Worm (Caenorhabditis elegans): Measurements from ENCODE around the gene clec-54.
A peak's percentile ranks its signal among the peaks of the same experiment; 100 is the strongest.

The clec-54 gene

DNA sequence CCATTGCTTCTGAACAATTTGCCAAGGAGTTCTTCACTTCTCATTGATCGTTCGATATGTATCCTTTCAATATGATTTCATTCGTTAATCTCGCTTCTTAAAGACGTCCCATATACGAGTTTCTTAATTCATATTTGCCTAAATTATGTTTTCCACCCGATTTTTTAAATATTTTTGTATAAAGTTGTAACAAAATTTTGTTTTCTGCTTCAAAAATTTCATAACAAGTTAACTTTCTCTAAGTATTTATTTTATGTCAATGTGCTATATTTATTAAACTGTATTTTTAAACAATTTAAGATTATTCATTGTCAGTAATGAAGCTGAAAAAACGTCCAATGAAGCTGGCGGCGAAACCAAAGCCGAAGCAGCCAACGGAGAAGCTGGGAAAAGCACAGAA is 27.3 kb upstream of the clec-54 start, which contains the start of gene F23B12.7:
Gene F23B12.7, plus strand, starts transcription at position 301 of the 400 bp plus-strand sequence.
- TF ChIP-seq ztf-4 (tag; optimal IDR thresholded peaks at IDR 0.05): no peak

DNA sequence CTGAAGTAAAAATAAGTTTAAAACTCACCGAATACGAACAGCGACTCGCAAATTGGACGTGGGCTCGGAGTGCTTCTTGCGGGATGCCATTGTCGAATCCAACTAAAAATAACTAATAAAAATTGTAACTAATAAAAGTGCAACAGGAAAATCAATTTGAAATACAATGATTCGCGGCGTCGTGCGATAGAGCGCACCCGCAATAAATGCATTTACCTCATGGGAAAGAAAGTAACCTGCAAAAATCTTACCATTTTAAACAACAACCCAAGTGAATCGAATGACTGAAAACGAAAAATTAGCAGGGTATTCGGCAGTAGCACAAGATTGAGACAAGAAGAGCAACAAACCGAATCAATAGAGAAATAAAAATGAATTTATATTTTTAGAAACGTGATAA is 20.1 kb upstream of the clec-54 start, which contains the start of gene bmk-1:
Gene bmk-1, minus strand, starts transcription at position 359 of the 400 bp plus-strand sequence.
- TF ChIP-seq hlh-17 (GFP tag; optimal IDR thresholded peaks at IDR 0.05; ENCODE audit: borderline replicate concordance) (no peak), irx-1 (tag; optimal IDR thresholded peaks at IDR 0.05) (no peak), nhr-77 (tag; optimal IDR thresholded peaks at IDR 0.05) (no peak), nhr-84 (tag; optimal IDR thresholded peaks at IDR 0.05) (no peak), nhr-71 (tag; optimal IDR thresholded peaks at IDR 0.05) (no peak), ceh-88 (GFP tag; IDR thresholded peaks at IDR 0.05) (no peak), efl-1 (optimal IDR thresholded peaks at IDR 0.05) (peak; percentile 82 to 94), efl-1 (GFP tag; optimal IDR thresholded peaks at IDR 0.05 in 1 of 2) (peak; percentile 84 to 99), ceh-82 (tag; optimal IDR thresholded peaks at IDR 0.05) (no peak), unc-62 (GFP tag; optimal IDR thresholded peaks at IDR 0.05) (no peak), ceh-90 (tag; optimal IDR thresholded peaks at IDR 0.05) (no peak), pqm-1 (tag; optimal IDR thresholded peaks at IDR 0.05) (no peak), elt-2 (tag; optimal IDR thresholded peaks at IDR 0.05) (no peak), snu-23 (GFP tag; optimal IDR thresholded peaks at IDR 0.05) (peak; percentile 4), nhr-20 (tag; optimal IDR thresholded peaks at IDR 0.05) (peak; percentile 13), alr-1 (tag; optimal IDR thresholded peaks at IDR 0.05; ENCODE audit: borderline replicate concordance) (no peak), lin-14 (GFP tag; optimal IDR thresholded peaks at IDR 0.05) (no peak), lsy-2 (tag; optimal IDR thresholded peaks at IDR 0.05) (peak in 1 of 2 experiments; percentile 49), tbx-2 (tag; optimal IDR thresholded peaks at IDR 0.05) (no peak), nhr-19 (GFP tag; conservative IDR thresholded peaks at IDR 0.05) (no peak), nhr-85 (tag) (no peak), fkh-10 (GFP tag; optimal IDR thresholded peaks at IDR 0.05) (no peak), dsc-1 (tag; optimal IDR thresholded peaks at IDR 0.05) (no peak), swsn-7 (tag; optimal IDR thresholded peaks at IDR 0.05) (no peak), unc-130 (tag; optimal IDR thresholded peaks at IDR 0.05) (peak; percentile 16), fkh-8 (tag; optimal IDR thresholded peaks at IDR 0.05) (no peak), nhr-11 (tag; optimal IDR thresholded peaks at IDR 0.05) (no peak), nhr-76 (tag; optimal IDR thresholded peaks at IDR 0.05) (no peak), dpl-1 (GFP tag; optimal IDR thresholded peaks at IDR 0.05) (peak; percentile 75 to 87 (median 82)), grh-1 (GFP tag; IDR thresholded peaks at IDR 0.05) (no peak), egl-27 (tag; optimal IDR thresholded peaks at IDR 0.05) (no peak), isw-1 (GFP tag; IDR thresholded peaks at IDR 0.05) (no peak), nhr-90 (tag; optimal IDR thresholded peaks at IDR 0.05; ENCODE audit: poor library complexity) (no peak), mep-1 (tag; optimal IDR thresholded peaks at IDR 0.05) (no peak), nhr-12 (tag; optimal IDR thresholded peaks at IDR 0.05) (no peak), fkh-4 (tag; optimal IDR thresholded peaks at IDR 0.05; ENCODE audit: borderline replicate concordance) (no peak), lin-35 (GFP tag; optimal IDR thresholded peaks at IDR 0.05) (peak; percentile 71 to 92), Y116A8C.19 (tag; optimal IDR thresholded peaks at IDR 0.05; ENCODE audit: borderline replicate concordance) (no peak), hpl-2 (GFP tag; optimal IDR thresholded peaks at IDR 0.05) (no peak), C16A3.4 (tag; optimal IDR thresholded peaks at IDR 0.05) (peak; percentile 23), nhr-237 (tag; optimal IDR thresholded peaks at IDR 0.05) (no peak), blmp-1 (tag; optimal IDR thresholded peaks at IDR 0.05) (no peak), fos-1 (tag; optimal IDR thresholded peaks at IDR 0.05) (no peak)
